Worm (Caenorhabditis elegans) whole organism, L2 larva: Measurements from ENCODE around the gene C54C6.5.

Source experiments
- C34F6.9 ChIP-seq: fragments of 150-350 bp; optimal IDR thresholded peaks from 2 replicates; lab custom pipeline; 2014; ENCODE audit warnings: missing biosample characterization, missing genetic modification characterization
- F13H6.1 ChIP-seq: sonication (generic microtip); optimal IDR thresholded peaks from 2 replicates; lab custom pipeline; 2016; ENCODE audit warnings: missing genetic modification characterization, missing compliant biosample characterization
- R02D3.7 ChIP-seq: fragments of 150-350 bp; optimal IDR thresholded peaks from 2 replicates; lab custom pipeline; 2014; ENCODE audit warnings: missing biosample characterization, missing genetic modification characterization
- ZK546.5 ChIP-seq: sonication (generic microtip); optimal IDR thresholded peaks from 2 replicates; lab custom pipeline; 2017; ENCODE audit warnings: missing biosample characterization, missing genetic modification characterization
- alr-1 ChIP-seq: fragments of 150-350 bp; optimal IDR thresholded peaks from 2 replicates; lab custom pipeline; 2014; ENCODE audit warnings: missing biosample characterization, missing genetic modification characterization
- ama-1 ChIP-seq: fragments of 150-350 bp; optimal IDR thresholded peaks from 2 replicates; lab custom pipeline; 2018; ENCODE audit warnings: inconsistent platforms
- blmp-1 ChIP-seq: sonication (generic microtip); optimal IDR thresholded peaks from 2 replicates; lab custom pipeline; 2017; ENCODE audit warnings: missing genetic modification characterization, mild to moderate bottlenecking, missing compliant biosample characterization, antibody characterized with exemption, moderate library complexity; ENCODE audit not compliant: insufficient read depth
- ceh-16 ChIP-seq: fragments of 150-350 bp; optimal IDR thresholded peaks from 2 replicates; lab custom pipeline; 2014; ENCODE audit warnings: missing biosample characterization, missing genetic modification characterization
- ceh-82 ChIP-seq: fragments of 150-350 bp; optimal IDR thresholded peaks from 2 replicates; lab custom pipeline; 2014; ENCODE audit warnings: missing biosample characterization, missing genetic modification characterization
- crh-2 ChIP-seq: sonication (generic microtip); optimal IDR thresholded peaks from 2 replicates; lab custom pipeline; 2017; ENCODE audit warnings: missing biosample characterization, missing genetic modification characterization
- dmd-4 ChIP-seq: sonication (generic microtip); optimal IDR thresholded peaks from 2 replicates; lab custom pipeline; 2017; ENCODE audit warnings: missing biosample characterization, missing genetic modification characterization
- egl-27 ChIP-seq: sonication (generic microtip); optimal IDR thresholded peaks from 3 replicates; lab custom pipeline; 2017; ENCODE audit warnings: missing biosample characterization, missing genetic modification reagents, missing genetic modification characterization
- fos-1 ChIP-seq: fragments of 150-350 bp; optimal IDR thresholded peaks from 2 replicates; lab custom pipeline; 2014; ENCODE audit warnings: missing biosample characterization, missing genetic modification characterization
- gmeb-1 ChIP-seq: fragments of 150-350 bp; optimal IDR thresholded peaks from 2 replicates; lab custom pipeline; 2014; ENCODE audit warnings: missing biosample characterization, missing genetic modification characterization
- lin-11 ChIP-seq: fragments of 150-350 bp; sonication (generic microtip); optimal IDR thresholded peaks from 2 replicates; lab custom pipeline; 2014; ENCODE audit warnings: missing biosample characterization, missing genetic modification characterization, inconsistent platforms, mixed read lengths
- lin-13 ChIP-seq: fragments of 150-350 bp; optimal IDR thresholded peaks from 2 replicates; lab custom pipeline; 2014; ENCODE audit warnings: missing biosample characterization, missing genetic modification reagents, missing genetic modification characterization
- lin-39 ChIP-seq: fragments of 150-350 bp; optimal IDR thresholded peaks from 2 replicates; lab custom pipeline; 2014; ENCODE audit warnings: missing biosample characterization, missing genetic modification reagents, missing genetic modification characterization
- lsy-2 ChIP-seq, 2 experiments: fragments of 150-350 bp in 1 of 2; sonication (generic microtip) in 1 of 2; optimal IDR thresholded peaks; 2 replicates each; lab custom pipeline; 2014 to 2017; ENCODE audit warnings: missing biosample characterization in 2 of 2, missing genetic modification characterization in 2 of 2
- mbf-1 ChIP-seq: sonication (generic microtip); optimal IDR thresholded peaks from 2 replicates; lab custom pipeline; 2017; ENCODE audit warnings: missing biosample characterization, missing genetic modification characterization
- mdl-1 ChIP-seq, 2 experiments: fragments of 150-350 bp in 1 of 2; sonication (generic microtip) in 1 of 2; optimal IDR thresholded peaks; 2 replicates each; lab custom pipeline; 2017; ENCODE audit warnings: missing biosample characterization in 2 of 2, missing genetic modification characterization in 2 of 2
- nhr-10 ChIP-seq: sonication (generic microtip); optimal IDR thresholded peaks from 2 replicates; lab custom pipeline; 2017; ENCODE audit warnings: missing biosample characterization, missing genetic modification characterization
- nhr-11 ChIP-seq: fragments of 150-350 bp; optimal IDR thresholded peaks from 2 replicates; lab custom pipeline; 2014; ENCODE audit warnings: missing biosample characterization, missing genetic modification characterization
- nhr-12 ChIP-seq: fragments of 150-350 bp; optimal IDR thresholded peaks from 2 replicates; lab custom pipeline; 2014; ENCODE audit warnings: missing biosample characterization, missing genetic modification characterization
- nhr-129 ChIP-seq: fragments of 150-350 bp; optimal IDR thresholded peaks from 2 replicates; lab custom pipeline; 2014; ENCODE audit warnings: missing biosample characterization, missing genetic modification characterization
- nhr-21 ChIP-seq: fragments of 150-350 bp; optimal IDR thresholded peaks from 2 replicates; lab custom pipeline; 2014; ENCODE audit warnings: missing biosample characterization, missing genetic modification characterization
- nhr-23 ChIP-seq: fragments of 150-350 bp; optimal IDR thresholded peaks from 2 replicates; lab custom pipeline; 2014; ENCODE audit warnings: missing biosample characterization, missing genetic modification reagents, missing genetic modification characterization
- nhr-237 ChIP-seq: fragments of 150-350 bp; optimal IDR thresholded peaks from 2 replicates; lab custom pipeline; 2014; ENCODE audit warnings: missing biosample characterization, missing genetic modification characterization
- nhr-6 ChIP-seq: fragments of 150-350 bp; optimal IDR thresholded peaks from 2 replicates; lab custom pipeline; 2014; ENCODE audit warnings: missing biosample characterization, missing genetic modification characterization
- peb-1 ChIP-seq: fragments of 150-350 bp; optimal IDR thresholded peaks from 2 replicates; lab custom pipeline; 2014; ENCODE audit warnings: missing biosample characterization, missing genetic modification characterization
- sem-4 ChIP-seq: fragments of 150-350 bp; optimal IDR thresholded peaks from 2 replicates; lab custom pipeline; 2014; ENCODE audit warnings: missing biosample characterization, missing genetic modification reagents, missing genetic modification characterization
- skn-1 ChIP-seq: sonication (generic microtip); optimal IDR thresholded peaks from 2 replicates; lab custom pipeline; 2017; ENCODE audit warnings: missing biosample characterization, missing genetic modification characterization
- sma-3 ChIP-seq: sonication (generic microtip); optimal IDR thresholded peaks from 2 replicates; lab custom pipeline; 2016; ENCODE audit warnings: missing genetic modification reagents, missing genetic modification characterization, missing compliant biosample characterization
- sma-9 ChIP-seq, 2 experiments: fragments of 150-350 bp in 1 of 2; sonication (generic microtip) in 1 of 2; optimal IDR thresholded peaks; 2 replicates each; lab custom pipeline; 2014 to 2016; ENCODE audit warnings: missing genetic modification characterization in 2 of 2, mild to moderate bottlenecking in 1 of 2, missing biosample characterization in 1 of 2, missing compliant biosample characterization in 1 of 2, missing genetic modification reagents in 1 of 2, moderate library complexity in 1 of 2
- unc-39 ChIP-seq: fragments of 150-350 bp; optimal IDR thresholded peaks from 2 replicates; lab custom pipeline; 2014; ENCODE audit warnings: missing biosample characterization, missing genetic modification characterization
- unc-55 ChIP-seq: fragments of 150-350 bp; sonication (generic microtip); optimal IDR thresholded peaks from 3 replicates; lab custom pipeline; 2014; ENCODE audit warnings: missing biosample characterization, missing genetic modification reagents, missing genetic modification characterization
- unc-62 ChIP-seq: fragments of 150-350 bp; optimal IDR thresholded peaks from 2 replicates; lab custom pipeline; 2014; ENCODE audit warnings: missing biosample characterization, missing genetic modification reagents, missing genetic modification characterization
- ztf-11 ChIP-seq: sonication (generic microtip); optimal IDR thresholded peaks from 2 replicates; lab custom pipeline; 2017; ENCODE audit warnings: missing biosample characterization, missing genetic modification characterization
- ztf-4 ChIP-seq: fragments of 150-350 bp; optimal IDR thresholded peaks from 2 replicates; lab custom pipeline; 2014; ENCODE audit warnings: missing biosample characterization, missing genetic modification characterization

The C54C6.5 gene

DNA sequence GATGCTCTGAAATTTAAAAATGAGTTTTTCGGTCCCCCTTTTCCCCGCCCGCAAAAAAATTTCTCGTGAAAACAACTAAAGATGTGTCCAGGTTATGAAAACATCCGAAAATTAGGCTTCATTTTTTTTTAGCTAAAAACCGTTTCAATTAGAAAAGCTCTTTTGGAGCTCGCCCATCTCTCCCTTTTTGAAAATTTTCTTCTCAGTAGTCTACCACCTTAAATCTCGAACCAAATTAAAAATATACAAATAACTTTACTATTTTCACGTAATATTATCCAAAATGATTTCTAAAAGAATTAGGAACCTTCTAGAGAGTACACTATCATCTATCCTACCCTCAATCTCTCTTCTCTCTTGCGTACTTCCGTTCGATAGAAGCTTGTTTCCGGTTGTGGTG, 12.6 kb upstream of the C54C6.5 start:
- TF ChIP-seq alr-1 (tag; lab: Kevin White, UChicago): no peak
- no peak for TF ChIP-seq ama-1 (lab: Kevin White, UChicago)
- TF ChIP-seq gmeb-1 (tag; lab: Kevin White, UChicago): no peak
- TF ChIP-seq unc-39: no peak
- no peak for TF ChIP-seq peb-1 (tag; lab: Kevin White, UChicago)
- TF ChIP-seq lin-11 (tag; lab: Kevin White, UChicago): no peak
- TF ChIP-seq R02D3.7 (tag; lab: Kevin White, UChicago): no peak
- TF ChIP-seq dmd-4 (tag; lab: Kevin White, UChicago): no peak
- no peak for TF ChIP-seq nhr-6 (tag; lab: Kevin White, UChicago)
- TF ChIP-seq nhr-237 (tag; lab: Kevin White, UChicago): no peak
- TF ChIP-seq ceh-82 (tag; lab: Kevin White, UChicago): no peak
- TF ChIP-seq nhr-129 (tag; lab: Kevin White, UChicago): no peak
- TF ChIP-seq lsy-2 (tag; optimal IDR thresholded peaks at IDR 0.05; lab: Kevin White, UChicago): no peak
- TF ChIP-seq nhr-23 (tag; lab: Kevin White, UChicago): no peak

DNA sequence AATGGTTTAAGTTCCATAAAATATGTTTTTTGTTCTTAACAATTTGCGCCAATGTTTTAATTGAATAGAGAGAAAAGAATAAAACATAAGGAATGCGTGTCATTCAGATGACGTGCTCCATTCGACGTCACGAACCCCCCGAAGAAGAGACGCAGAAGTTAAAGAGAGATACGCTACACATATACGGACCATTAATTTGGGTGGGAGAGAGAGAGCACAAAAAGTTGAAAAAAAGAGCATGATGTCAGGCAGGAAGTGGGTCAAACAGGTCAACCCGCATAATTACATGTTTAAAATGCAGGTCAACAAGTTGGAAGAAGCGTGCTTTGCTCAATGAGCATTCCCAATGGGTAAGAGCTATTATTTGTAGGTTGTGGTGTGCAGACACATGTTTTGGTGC, 10.6 kb upstream of the C54C6.5 start:
- peak; percentile 7 for TF ChIP-seq C34F6.9 (tag; lab: Kevin White, UChicago)
- no peak for TF ChIP-seq nhr-10 (tag; lab: Kevin White, UChicago)
- no peak for TF ChIP-seq sma-3 (GFP tag; lab: Kevin White, UChicago)
- TF ChIP-seq crh-2 (tag; lab: Kevin White, UChicago): peak; percentile 66
- TF ChIP-seq ZK546.5 (tag; lab: Kevin White, UChicago): no peak
- no peak for TF ChIP-seq ama-1 (lab: Kevin White, UChicago)
- TF ChIP-seq nhr-129 (tag; lab: Kevin White, UChicago): peak; percentile 7
- peak in 1 of 2 experiments; percentile 15 for TF ChIP-seq mdl-1 (tag; optimal IDR thresholded peaks at IDR 0.05; lab: Kevin White, UChicago)
- peak; percentile 2 for TF ChIP-seq sem-4 (tag; lab: Kevin White, UChicago)
- peak in 1 of 2 experiments; percentile 32 for TF ChIP-seq lsy-2 (tag; optimal IDR thresholded peaks at IDR 0.05; lab: Kevin White, UChicago)
- TF ChIP-seq F13H6.1 (tag; lab: Kevin White, UChicago): peak; percentile 39
- peak; percentile 61 for TF ChIP-seq sma-9 (GFP tag; optimal IDR thresholded peaks at IDR 0.05; lab: Kevin White, UChicago)
- TF ChIP-seq sma-9 (tag; optimal IDR thresholded peaks at IDR 0.05; lab: Kevin White, UChicago): no peak

DNA sequence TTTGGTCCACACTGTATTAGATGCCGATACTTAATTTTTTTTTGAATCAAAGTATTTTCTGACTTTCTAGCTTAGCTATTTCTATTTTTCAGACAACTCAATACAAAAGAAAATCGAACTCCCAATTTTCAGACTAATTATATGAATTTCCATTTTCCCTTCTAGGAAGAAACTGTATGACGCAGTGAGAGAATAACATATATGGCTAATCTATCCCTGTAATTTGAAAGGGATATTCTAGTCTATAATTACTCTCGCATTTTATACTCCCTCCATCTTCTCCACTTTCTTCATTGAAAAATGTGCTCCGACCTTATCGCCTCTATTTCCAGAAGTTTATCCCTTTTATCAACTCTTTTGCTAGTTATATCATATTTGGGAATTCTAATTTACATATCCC, 3.7 kb upstream of the C54C6.5 start, which contains the start of gene C54C6.4:
Gene C54C6.4, plus strand, starts transcription at position 301 of the 400 bp plus-strand sequence.
- TF ChIP-seq lsy-2 (tag; optimal IDR thresholded peaks at IDR 0.05; lab: Kevin White, UChicago): no peak
- no peak for TF ChIP-seq fos-1 (tag; lab: Kevin White, UChicago)
- TF ChIP-seq ceh-82 (tag; lab: Kevin White, UChicago): no peak
- no peak for TF ChIP-seq lin-13 (GFP tag; lab: Kevin White, UChicago)
- no peak for TF ChIP-seq nhr-21 (tag; lab: Kevin White, UChicago)
- TF ChIP-seq ama-1 (lab: Kevin White, UChicago): no peak
- no peak for TF ChIP-seq R02D3.7 (tag; lab: Kevin White, UChicago)
- no peak for TF ChIP-seq nhr-12 (tag; lab: Kevin White, UChicago)
- TF ChIP-seq crh-2 (tag; lab: Kevin White, UChicago): no peak
- TF ChIP-seq, all 48 proteins: peak for 0

DNA sequence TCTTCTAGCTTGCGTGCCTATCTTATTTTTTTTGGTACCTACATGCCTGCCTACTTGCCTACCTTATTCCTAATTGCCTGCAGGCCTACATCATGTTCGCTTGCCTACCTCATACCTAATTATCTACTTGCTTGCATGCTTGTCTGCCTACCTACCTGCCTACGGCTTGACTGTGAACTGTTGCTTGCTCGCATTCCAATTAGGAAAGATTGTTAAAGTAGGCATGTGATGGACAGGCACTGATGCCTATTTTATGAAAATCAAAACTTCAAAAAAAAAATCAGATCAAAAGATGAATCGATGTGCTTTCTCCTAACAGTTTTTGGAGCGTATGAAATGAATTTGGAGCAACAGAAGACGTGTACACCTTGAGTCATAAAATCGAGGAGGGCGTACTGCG, 714 bp upstream of the C54C6.5 start:
- no peak for TF ChIP-seq blmp-1 (tag; lab: Kevin White, UChicago)
- TF ChIP-seq mbf-1: no peak
- TF ChIP-seq egl-27 (tag; lab: Kevin White, UChicago): no peak
- TF ChIP-seq ceh-16 (tag; lab: Kevin White, UChicago): no peak
- TF ChIP-seq lin-39: no peak
- TF ChIP-seq ztf-11 (tag; lab: Kevin White, UChicago): no peak
- TF ChIP-seq unc-39: no peak
- no peak for TF ChIP-seq unc-55 (GFP tag; lab: Kevin White, UChicago)
- no peak for TF ChIP-seq gmeb-1 (tag; lab: Kevin White, UChicago)
- no peak for TF ChIP-seq nhr-21 (tag; lab: Kevin White, UChicago)

DNA sequence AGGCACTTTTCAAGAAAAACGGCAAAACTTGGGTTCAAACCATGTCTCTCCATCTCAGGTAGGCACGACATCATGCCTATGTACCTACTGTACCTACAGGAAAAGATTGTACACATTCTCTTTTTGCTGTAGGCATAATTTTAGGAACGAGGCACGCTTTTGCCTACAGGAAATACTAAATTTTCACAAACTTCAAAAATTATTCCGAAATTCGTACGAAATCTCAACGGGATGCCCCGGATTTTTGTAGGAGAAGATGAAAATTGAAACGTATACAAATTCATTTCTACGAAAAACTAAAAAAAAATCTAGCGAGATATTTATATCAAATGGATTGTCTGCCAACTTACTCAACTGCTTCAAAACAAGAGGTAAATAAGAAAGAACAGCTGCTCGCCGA, 1.6 kb downstream of the C54C6.5 start, which contains the start of gene C54C6.11:
Gene C54C6.11, plus strand, starts transcription at position 301 of the 400 bp plus-strand sequence.
- TF ChIP-seq skn-1 (tag; lab: Kevin White, UChicago): no peak
- TF ChIP-seq F13H6.1 (tag; lab: Kevin White, UChicago): no peak
- TF ChIP-seq C34F6.9 (tag; lab: Kevin White, UChicago): no peak
- no peak for TF ChIP-seq ztf-4 (tag; lab: Kevin White, UChicago)
- no peak for TF ChIP-seq nhr-11 (tag; lab: Kevin White, UChicago)
- TF ChIP-seq egl-27 (tag; lab: Kevin White, UChicago): no peak
- TF ChIP-seq unc-55 (GFP tag; lab: Kevin White, UChicago): no peak
- no peak for TF ChIP-seq mdl-1 (tag; optimal IDR thresholded peaks at IDR 0.05; lab: Kevin White, UChicago)
- no peak for TF ChIP-seq unc-62 (GFP tag; lab: Kevin White, UChicago)
- TF ChIP-seq nhr-237 (tag; lab: Kevin White, UChicago): no peak
- TF ChIP-seq, all 48 proteins: peak for 0
